Worm (Caenorhabditis elegans): ENCODE data around the gene rabr-1.

DNA sequence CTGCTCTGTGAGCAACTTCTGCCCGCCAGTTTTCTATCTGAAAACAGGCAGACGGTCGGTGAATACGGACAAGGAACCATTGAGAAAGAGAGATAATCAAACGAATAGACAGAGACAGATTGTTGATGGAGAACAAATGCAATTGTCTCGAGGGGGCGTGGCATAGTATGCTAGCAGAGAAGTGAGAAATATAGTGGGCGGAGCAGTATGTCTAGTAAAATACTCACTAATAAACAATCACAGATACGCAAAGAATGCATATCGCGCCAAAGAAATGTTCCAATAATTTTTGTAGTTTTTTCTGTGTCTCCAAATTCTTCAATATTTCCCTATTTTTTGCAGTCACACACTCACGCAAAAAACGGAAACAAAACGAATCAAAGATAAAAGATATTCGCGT, 36.4 kb downstream of the rabr-1 start, which contains the start of gene tbc-12:
- TF ChIP-seq set-16 (GFP tag; IDR thresholded peaks at IDR 0.05) (no peak), cey-2 (tag; optimal IDR thresholded peaks at IDR 0.05; ENCODE audit: borderline replicate concordance, insufficient read depth) (no peak), duxl-1 (tag; optimal IDR thresholded peaks at IDR 0.05; ENCODE audit: poor library complexity) (no peak), pha-4 (GFP tag; IDR thresholded peaks at IDR 0.05) (no peak), pha-4 (tag; optimal IDR thresholded peaks at IDR 0.05) (no peak), Y48G9A.11 (GFP tag; IDR thresholded peaks at IDR 0.05) (no peak), lin-13 (GFP tag; optimal IDR thresholded peaks at IDR 0.05) (no peak), zag-1 (tag; optimal IDR thresholded peaks at IDR 0.05) (no peak), madf-5 (GFP tag; IDR thresholded peaks at IDR 0.05) (no peak), ceh-20 (GFP tag; IDR thresholded peaks at IDR 0.05) (no peak), lsy-2 (tag; optimal IDR thresholded peaks at IDR 0.05) (no peak), nhr-6 (tag; optimal IDR thresholded peaks at IDR 0.05) (no peak), unc-62 (GFP tag; optimal IDR thresholded peaks at IDR 0.05 in 1 of 2) (peak in 1 of 2 experiments; percentile 67), unc-62 (tag; optimal IDR thresholded peaks at IDR 0.05) (no peak), ama-1 (optimal IDR thresholded peaks at IDR 0.05) (no peak)
